Worm (Caenorhabditis elegans) whole organism, L2 larva: Measurements from ENCODE around the gene ador-1.

Source experiments
- ZK546.5 ChIP-seq: sonication (generic microtip); optimal IDR thresholded peaks from 2 replicates; lab custom pipeline; 2017; ENCODE audit warnings: missing biosample characterization, missing genetic modification characterization
- aly-2 ChIP-seq: fragments of 150-350 bp; optimal IDR thresholded peaks from 2 replicates; lab custom pipeline; 2014; ENCODE audit warnings: missing biosample characterization, missing genetic modification characterization
- blmp-1 ChIP-seq: sonication (generic microtip); optimal IDR thresholded peaks from 2 replicates; lab custom pipeline; 2017; ENCODE audit warnings: missing genetic modification characterization, mild to moderate bottlenecking, missing compliant biosample characterization, antibody characterized with exemption, moderate library complexity; ENCODE audit not compliant: insufficient read depth
- mdl-1 ChIP-seq, 2 experiments: fragments of 150-350 bp in 1 of 2; sonication (generic microtip) in 1 of 2; optimal IDR thresholded peaks; 2 replicates each; lab custom pipeline; 2017; ENCODE audit warnings: missing biosample characterization in 2 of 2, missing genetic modification characterization in 2 of 2
- nhr-10 ChIP-seq: sonication (generic microtip); optimal IDR thresholded peaks from 2 replicates; lab custom pipeline; 2017; ENCODE audit warnings: missing biosample characterization, missing genetic modification characterization
- nhr-12 ChIP-seq: fragments of 150-350 bp; optimal IDR thresholded peaks from 2 replicates; lab custom pipeline; 2014; ENCODE audit warnings: missing biosample characterization, missing genetic modification characterization
- nhr-237 ChIP-seq: fragments of 150-350 bp; optimal IDR thresholded peaks from 2 replicates; lab custom pipeline; 2014; ENCODE audit warnings: missing biosample characterization, missing genetic modification characterization
- skn-1 ChIP-seq: sonication (generic microtip); optimal IDR thresholded peaks from 2 replicates; lab custom pipeline; 2017; ENCODE audit warnings: missing biosample characterization, missing genetic modification characterization
- snpc-4 ChIP-seq: fragments of 150-350 bp; optimal IDR thresholded peaks from 2 replicates; lab custom pipeline; 2014; ENCODE audit warnings: missing biosample characterization, missing genetic modification characterization
- unc-39 ChIP-seq: fragments of 150-350 bp; optimal IDR thresholded peaks from 2 replicates; lab custom pipeline; 2014; ENCODE audit warnings: missing biosample characterization, missing genetic modification characterization
- ztf-1 ChIP-seq: fragments of 200-800 bp; sonication (Bioruptor generic); conservative IDR thresholded peaks from 2 replicates; pipeline ENCODE4 v1.3.6; 2022; ENCODE audit warnings: missing genetic modification characterization, missing compliant biosample characterization
- ztf-11 ChIP-seq: sonication (generic microtip); optimal IDR thresholded peaks from 2 replicates; lab custom pipeline; 2017; ENCODE audit warnings: missing biosample characterization, missing genetic modification characterization

DNA sequence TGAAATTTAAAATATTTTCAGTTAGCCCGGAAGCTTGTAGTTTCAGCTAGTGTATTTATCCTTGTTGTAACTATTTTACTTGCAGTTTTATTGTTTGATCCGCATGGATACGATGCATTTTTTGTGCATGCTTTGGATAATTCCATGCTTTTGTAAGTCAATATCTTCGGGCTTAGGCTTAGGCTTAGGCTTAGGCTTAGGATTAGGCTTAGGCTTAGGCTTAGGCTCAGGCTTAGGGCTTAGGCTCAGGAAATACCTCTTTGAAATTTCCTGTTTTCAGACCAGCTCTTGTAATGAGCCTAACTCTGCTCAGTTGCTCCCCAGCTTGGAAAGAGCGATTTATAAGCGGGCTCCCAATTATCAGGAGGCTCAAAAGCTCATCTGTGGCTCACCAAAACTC lies 35.6 kb downstream of the ador-1 start, which contains the start of gene srg-16:
- TF ChIP-seq aly-2 (tag; lab: Kevin White, UChicago): no peak
- TF ChIP-seq ztf-11 (tag; lab: Kevin White, UChicago): no peak
- TF ChIP-seq snpc-4 (tag; lab: Kevin White, UChicago): no peak
- TF ChIP-seq ztf-1 (GFP tag; lab: Robert Waterston, UW): no peak
- no peak for TF ChIP-seq blmp-1 (tag; lab: Kevin White, UChicago)
- TF ChIP-seq unc-39 (tag; lab: Kevin White, UChicago): no peak
- no peak for TF ChIP-seq nhr-10 (tag; lab: Kevin White, UChicago)
- no peak for TF ChIP-seq mdl-1 (tag; optimal IDR thresholded peaks at IDR 0.05; lab: Kevin White, UChicago)
- no peak for TF ChIP-seq ZK546.5 (tag; lab: Kevin White, UChicago)
- no peak for TF ChIP-seq nhr-12 (tag; lab: Kevin White, UChicago)
- no peak for TF ChIP-seq skn-1
- TF ChIP-seq nhr-237 (tag; lab: Kevin White, UChicago): no peak
